Fruit fly (Drosophila melanogaster): Measurements from ENCODE around the gene Abd-B.

Abd-B gene

dm6 chr3R:17020956-17021355, 48.9 kb upstream of the Abd-B start, which contains the start of gene Adsl (continued):
- TF ChIP-seq klu (GFP tag; IDR thresholded peaks at IDR 0.05): no peak
- TF ChIP-seq CG32532 (GFP tag; IDR thresholded peaks at IDR 0.05): peak; percentile 51; the same call in 1 of the 2 replicates
- peak; percentile 67 for TF ChIP-seq CG12071 (GFP tag; optimal IDR thresholded peaks at IDR 0.05)
- TF ChIP-seq CG9727 (GFP tag; optimal IDR thresholded peaks at IDR 0.05): peak; percentile 82
- 0 out of 3 replicates have a peak, but pooled peaks have one; percentile 32 for TF ChIP-seq so (GFP tag; IDR thresholded peaks at IDR 0.05)
- no peak for TF ChIP-seq unpg (GFP tag; optimal IDR thresholded peaks at IDR 0.05)
- no peak for TF ChIP-seq lov (optimal IDR thresholded peaks at IDR 0.05)
- peak; percentile 77; the same call in 2 of the 3 replicates for TF ChIP-seq lov (GFP tag; IDR thresholded peaks at IDR 0.05)
- peak; percentile 74 for TF ChIP-seq CG17385 (GFP tag; optimal IDR thresholded peaks at IDR 0.05)
- TF ChIP-seq her (GFP tag; optimal IDR thresholded peaks at IDR 0.05): no peak
- peak; percentile 30 for TF ChIP-seq mirr (GFP tag; optimal IDR thresholded peaks at IDR 0.05)
- TF ChIP-seq CG10959 (GFP tag; IDR thresholded peaks at IDR 0.05): no peak
- peak; percentile 81 for TF ChIP-seq CG13775 (GFP tag; optimal IDR thresholded peaks at IDR 0.05)
- peak; percentile 91 for TF ChIP-seq ci (GFP tag; IDR thresholded peaks at IDR 0.05)
- TF ChIP-seq Dad (GFP tag; optimal IDR thresholded peaks at IDR 0.05): peak; percentile 33
- peak; percentile 11 for TF ChIP-seq pb (GFP tag; optimal IDR thresholded peaks at IDR 0.05)
- no peak for TF ChIP-seq CG11695 (GFP tag; IDR thresholded peaks at IDR 0.05)
- TF ChIP-seq NfI (GFP tag; optimal IDR thresholded peaks at IDR 0.05): peak; percentile 83
- no peak for TF ChIP-seq CG14014 (GFP tag; IDR thresholded peaks at IDR 0.05)
- TF ChIP-seq Dbx (GFP tag; IDR thresholded peaks at IDR 0.05): peak; percentile 35; the same call in 1 of the 3 replicates
- TF ChIP-seq CG6765 (GFP tag; optimal IDR thresholded peaks at IDR 0.05): peak; percentile 78
- peak; percentile 19; the same call in 1 of the 3 replicates for TF ChIP-seq tgo (GFP tag; IDR thresholded peaks at IDR 0.05)
- TF ChIP-seq toy (GFP tag; IDR thresholded peaks at IDR 0.05): 0 out of 2 replicates have a peak, but pooled peaks have one; percentile 16
- TF ChIP-seq CG15601 (tag; optimal IDR thresholded peaks at IDR 0.05): no peak
- TF ChIP-seq CG12155 (GFP tag; optimal IDR thresholded peaks at IDR 0.05): no peak
- no peak for TF ChIP-seq CG14860 (GFP tag; IDR thresholded peaks at IDR 0.05; ENCODE audit: partially characterized antibody)
- TF ChIP-seq CG31365 (tag; optimal IDR thresholded peaks at IDR 0.05): peak; percentile 44
- peak; percentile 49; the same call in 1 of the 2 replicates for TF ChIP-seq Bgb (GFP tag; IDR thresholded peaks at IDR 0.05; ENCODE audit: partially characterized antibody)
- TF ChIP-seq Dek (tag; optimal IDR thresholded peaks at IDR 0.05): no peak
- TF ChIP-seq CG12236 (GFP tag; optimal IDR thresholded peaks at IDR 0.05): no peak
- TF ChIP-seq CG17612 (GFP tag; IDR thresholded peaks at IDR 0.05): no peak
- TF ChIP-seq CG34376 (GFP tag; optimal IDR thresholded peaks at IDR 0.05): no peak
- TF ChIP-seq Sox102F (GFP tag; optimal IDR thresholded peaks at IDR 0.05): no peak
- TF ChIP-seq Hand (GFP tag; optimal IDR thresholded peaks at IDR 0.05): no peak
- TF ChIP-seq CG42726 (GFP tag; IDR thresholded peaks at IDR 0.05; ENCODE audit: partially characterized antibody): no peak
- no peak for TF ChIP-seq CG8290 (GFP tag; optimal IDR thresholded peaks at IDR 0.05)
- TF ChIP-seq CG8290 (tag; optimal IDR thresholded peaks at IDR 0.05): peak in 1 of 2 experiments; percentile 3
- TF ChIP-seq CG4328 (GFP tag; optimal IDR thresholded peaks at IDR 0.05): peak; percentile 50
- TF ChIP-seq CG17568 (GFP tag; optimal IDR thresholded peaks at IDR 0.05): no peak
- TF ChIP-seq hbn (GFP tag; IDR thresholded peaks at IDR 0.05; ENCODE audit: partially characterized antibody): 0 out of 2 replicates have a peak, but pooled peaks have one; percentile 14
- TF ChIP-seq luna (GFP tag; optimal IDR thresholded peaks at IDR 0.05): no peak
- TF ChIP-seq CG3995 (GFP tag; optimal IDR thresholded peaks at IDR 0.05): peak; percentile 40
- no peak for TF ChIP-seq CG11696 (GFP tag; IDR thresholded peaks at IDR 0.05)
- peak; percentile 73 for TF ChIP-seq ac (GFP tag; optimal IDR thresholded peaks at IDR 0.05)
- TF ChIP-seq crol (GFP tag; IDR thresholded peaks at IDR 0.05): no peak
- peak; percentile 41 for TF ChIP-seq NC2β (GFP tag; optimal IDR thresholded peaks at IDR 0.05)
- TF ChIP-seq Taf1 (GFP tag; IDR thresholded peaks at IDR 0.05): no peak
- no peak for TF ChIP-seq Deaf1 (tag; optimal IDR thresholded peaks at IDR 0.05)
- TF ChIP-seq Ets65A (GFP tag): no peak
- no peak for TF ChIP-seq CG8478 (optimal IDR thresholded peaks at IDR 0.05)
- TF ChIP-seq CG11085 (GFP tag; IDR thresholded peaks at IDR 0.05): no peak
- TF ChIP-seq NC2α (GFP tag; optimal IDR thresholded peaks at IDR 0.05): no peak

Measured in whole organism, embryonic.